Worm (Caenorhabditis elegans) whole organism, late embryonic: Measurements from ENCODE around the gene C30B5.17.
A peak's percentile ranks its signal among the peaks of the same experiment; 100 is the strongest.

Experiments
- C08G9.2 ChIP-seq: sonication (generic microtip); optimal IDR thresholded peaks from 2 replicates; lab custom pipeline; 2016; ENCODE audit warnings: mild to moderate bottlenecking, missing genetic modification characterization, moderate library complexity, missing compliant biosample characterization
- C38D4.7 ChIP-seq: fragments of 200-800 bp; sonication (Bioruptor generic); optimal IDR thresholded peaks from 2 replicates; lab custom pipeline; 2018; ENCODE audit warnings: mild to moderate bottlenecking, missing genetic modification characterization, moderate library complexity, missing compliant biosample characterization
- ama-1 ChIP-seq: fragments of 150-350 bp; optimal IDR thresholded peaks from 2 replicates; lab custom pipeline; 2014
- ceh-18 ChIP-seq: sonication (generic microtip); optimal IDR thresholded peaks from 2 replicates; lab custom pipeline; 2016; ENCODE audit warnings: missing genetic modification characterization, missing compliant biosample characterization
- ceh-19 ChIP-seq: fragments of 200-800 bp; sonication (Bioruptor generic); optimal IDR thresholded peaks from 2 replicates; lab custom pipeline; 2018; ENCODE audit warnings: mild to moderate bottlenecking, missing genetic modification characterization, missing compliant biosample characterization
- ceh-2 ChIP-seq: sonication (generic microtip); optimal IDR thresholded peaks from 2 replicates; lab custom pipeline; 2016; ENCODE audit warnings: missing genotype, missing genetic modification characterization, missing compliant biosample characterization
- ceh-34 ChIP-seq: sonication (generic microtip); optimal IDR thresholded peaks from 2 replicates; lab custom pipeline; 2016; ENCODE audit warnings: mild to moderate bottlenecking, missing genetic modification characterization, missing compliant biosample characterization
- ceh-45 ChIP-seq: fragments of 200-800 bp; sonication (Bioruptor generic); IDR thresholded peaks from 2 replicates; pipeline ENCODE4 v1.3.6; 2022; ENCODE audit warnings: missing genetic modification reagents, missing genetic modification characterization, missing compliant biosample characterization
- ceh-48 ChIP-seq: sonication (generic microtip); optimal IDR thresholded peaks from 2 replicates; lab custom pipeline; 2016; ENCODE audit warnings: missing genetic modification characterization, inconsistent platforms, missing compliant biosample characterization
- ceh-6 ChIP-seq: fragments of 200-800 bp; sonication (Bioruptor generic); optimal IDR thresholded peaks from 2 replicates; lab custom pipeline; 2018; ENCODE audit warnings: mild to moderate bottlenecking, missing genetic modification characterization, missing compliant biosample characterization
- ceh-9 ChIP-seq: sonication (generic microtip); optimal IDR thresholded peaks from 2 replicates; lab custom pipeline; 2016; ENCODE audit warnings: mild to moderate bottlenecking, missing genetic modification characterization, inconsistent platforms, missing compliant biosample characterization
- che-1 ChIP-seq: sonication (generic microtip); optimal IDR thresholded peaks from 2 replicates; lab custom pipeline; 2016; ENCODE audit warnings: mild to moderate bottlenecking, missing genetic modification characterization, missing compliant biosample characterization
- dmd-4 ChIP-seq: sonication (generic microtip); optimal IDR thresholded peaks from 2 replicates; lab custom pipeline; 2016; ENCODE audit warnings: borderline replicate concordance, missing genetic modification characterization, missing compliant biosample characterization
- dve-1 ChIP-seq: sonication (generic microtip); optimal IDR thresholded peaks from 2 replicates; lab custom pipeline; 2017; ENCODE audit warnings: antibody characterized with exemption, mild to moderate bottlenecking, missing genetic modification characterization, missing compliant biosample characterization
- ets-4 ChIP-seq: sonication (generic microtip); optimal IDR thresholded peaks from 2 replicates; lab custom pipeline; 2016; ENCODE audit warnings: missing genetic modification characterization, missing compliant biosample characterization
- fkh-10 ChIP-seq: fragments of 150-350 bp; optimal IDR thresholded peaks from 2 replicates; lab custom pipeline; 2014; ENCODE audit warnings: missing biosample characterization, missing genetic modification reagents, missing genetic modification characterization
- fkh-6 ChIP-seq: sonication (generic microtip); optimal IDR thresholded peaks from 2 replicates; lab custom pipeline; 2016; ENCODE audit warnings: missing genetic modification characterization, missing compliant biosample characterization
- hlh-30 ChIP-seq: sonication (generic microtip); optimal IDR thresholded peaks from 2 replicates; lab custom pipeline; 2017; ENCODE audit warnings: antibody characterized with exemption, missing genetic modification characterization, missing compliant biosample characterization; ENCODE audit not compliant: insufficient read depth
- lin-11 ChIP-seq: fragments of 200-800 bp; sonication (Bioruptor generic); optimal IDR thresholded peaks from 2 replicates; lab custom pipeline; 2018; ENCODE audit warnings: mild to moderate bottlenecking, missing genetic modification characterization, missing compliant biosample characterization
- nfya-1 ChIP-seq: sonication (generic microtip); optimal IDR thresholded peaks from 2 replicates; lab custom pipeline; 2017; ENCODE audit warnings: missing genetic modification characterization, mild to moderate bottlenecking, missing compliant biosample characterization, antibody characterized with exemption, moderate library complexity
- odd-2 ChIP-seq: sonication (generic microtip); optimal IDR thresholded peaks from 2 replicates; lab custom pipeline; 2017; ENCODE audit warnings: antibody characterized with exemption, mild to moderate bottlenecking, missing genetic modification characterization, missing compliant biosample characterization
- pag-3 ChIP-seq: sonication (generic microtip); optimal IDR thresholded peaks from 2 replicates; lab custom pipeline; 2016; ENCODE audit warnings: missing compliant biosample characterization, missing genetic modification characterization, borderline replicate concordance
- pha-2 ChIP-seq: sonication (generic microtip); optimal IDR thresholded peaks from 2 replicates; lab custom pipeline; 2017; ENCODE audit warnings: mild to moderate bottlenecking, missing genetic modification characterization, missing compliant biosample characterization
- pha-4 ChIP-seq: fragments of 150-350 bp; optimal IDR thresholded peaks from 2 replicates; lab custom pipeline; 2018; ENCODE audit warnings: missing biosample characterization, missing genetic modification reagents, missing genetic modification characterization
- ref-2 ChIP-seq: sonication (generic microtip); optimal IDR thresholded peaks from 2 replicates; lab custom pipeline; 2016; ENCODE audit warnings: missing genetic modification characterization, missing compliant biosample characterization
- rnt-1 ChIP-seq: sonication (generic microtip); optimal IDR thresholded peaks from 2 replicates; lab custom pipeline; 2016; ENCODE audit warnings: missing genetic modification characterization, missing compliant biosample characterization
- sdc-2 ChIP-seq: sonication (generic microtip); optimal IDR thresholded peaks from 2 replicates; lab custom pipeline; 2016; ENCODE audit warnings: missing genotype, missing genetic modification characterization, missing compliant biosample characterization
- sox-2 ChIP-seq: fragments of 200-800 bp; sonication (Bioruptor generic); IDR thresholded peaks from 2 replicates; pipeline ENCODE4 v1.3.6; 2022; ENCODE audit warnings: missing genetic modification reagents, missing genetic modification characterization, missing compliant biosample characterization
- sox-4 ChIP-seq: sonication (generic microtip); optimal IDR thresholded peaks from 2 replicates; lab custom pipeline; 2017; ENCODE audit warnings: mild to moderate bottlenecking, missing genetic modification characterization, inconsistent platforms, missing compliant biosample characterization
- syd-9 ChIP-seq: sonication (generic microtip); optimal IDR thresholded peaks from 2 replicates; lab custom pipeline; 2016; ENCODE audit warnings: mild to moderate bottlenecking, missing genetic modification characterization, moderate library complexity, missing compliant biosample characterization
- unc-3 ChIP-seq, 2 experiments: fragments of 200-800 bp in 1 of 2; sonication (Bioruptor generic) in 1 of 2; sonication (generic microtip) in 1 of 2; conservative IDR thresholded peaks in 1 of 2; optimal IDR thresholded peaks in 1 of 2; 2 replicates each; pipeline versions ENCODE4 v1.3.6 to Lab custom; 2016 to 2022; ENCODE audit warnings: missing compliant biosample characterization in 2 of 2, missing genetic modification characterization in 2 of 2, missing genetic modification reagents in 1 of 2
- unc-42 ChIP-seq: sonication (generic microtip); optimal IDR thresholded peaks from 2 replicates; lab custom pipeline; 2016; ENCODE audit warnings: missing genotype, missing genetic modification characterization, missing compliant biosample characterization
- unc-86 ChIP-seq: sonication (generic microtip); optimal IDR thresholded peaks from 2 replicates; lab custom pipeline; 2016; ENCODE audit warnings: missing genetic modification characterization, missing compliant biosample characterization
- zip-5 ChIP-seq: sonication (generic microtip); optimal IDR thresholded peaks from 2 replicates; lab custom pipeline; 2016; ENCODE audit warnings: missing genetic modification characterization, missing compliant biosample characterization
- ztf-16 ChIP-seq: sonication (generic microtip); optimal IDR thresholded peaks from 2 replicates; lab custom pipeline; 2017; ENCODE audit warnings: missing genetic modification characterization, missing compliant biosample characterization

Gene C30B5.17

ce11 chrII:6221470-6221869 lies 18.7 kb upstream of the C30B5.17 start:
- TF ChIP-seq ref-2, result no peak

- TF ChIP-seq ceh-18 (tag; lab: Kevin White, UChicago) (no peak), pha-2 (tag; lab: Kevin White, UChicago) (no peak), ceh-6 (GFP tag; lab: Kevin White, UChicago) (no peak), C38D4.7 (GFP tag; lab: Kevin White, UChicago) (no peak), fkh-6 (tag; lab: Kevin White, UChicago) (no peak), che-1 (tag; lab: Kevin White, UChicago) (no peak), ceh-48 (no peak), lin-11 (no peak), ama-1 (lab: Kevin White, UChicago) (no peak), dve-1 (tag; lab: Kevin White, UChicago) (no peak), ceh-19 (GFP tag; lab: Kevin White, UChicago) (no peak), ceh-45 (no peak), hlh-30 (tag; lab: Kevin White, UChicago) (no peak), fkh-10 (GFP tag; lab: Kevin White, UChicago) (no peak), pag-3 (no peak), ztf-16 (no peak)
Observed at ce11 chrII:6219346-6219745, 16.5 kb upstream of the C30B5.17 start, which contains the start of gene mks-2. Gene mks-2, minus strand, starts transcription at chrII:6219446.

- TF ChIP-seq C08G9.2 (tag; lab: Kevin White, UChicago) (no peak), sdc-2 (tag; lab: Kevin White, UChicago) (no peak), sox-4 (tag; lab: Kevin White, UChicago) (no peak), ceh-34 (tag; lab: Kevin White, UChicago) (no peak), ceh-2 (tag; lab: Kevin White, UChicago) (no peak), ceh-9 (tag; lab: Kevin White, UChicago) (no peak), nfya-1 (tag; lab: Kevin White, UChicago) (no peak), syd-9 (no peak), ama-1 (lab: Kevin White, UChicago) (no peak), unc-86 (tag; lab: Kevin White, UChicago) (no peak), rnt-1 (tag; lab: Kevin White, UChicago) (no peak), ceh-48 (no peak), lin-11 (no peak), ets-4 (tag; lab: Kevin White, UChicago) (no peak), pha-4 (tag; lab: Kevin White, UChicago) (no peak), zip-5 (tag; lab: Kevin White, UChicago) (no peak), ceh-18 (tag; lab: Kevin White, UChicago) (no peak)
- TF ChIP-seq, all 69 proteins: peak for 0
Observed at ce11 chrII:6208116-6208515, 5.3 kb upstream of the C30B5.17 start, which contains the start of gene daf-37. Gene daf-37, minus strand, starts transcription at chrII:6208216.

ce11 chrII:6207252-6207651 lies 4.4 kb upstream of the C30B5.17 start:
- TF ChIP-seq unc-42 (tag; lab: Kevin White, UChicago) (peak; percentile 52), ceh-45 (no peak)
- TF ChIP-seq, all 69 proteins: peak for 1

- TF ChIP-seq odd-2 (no peak), sdc-2 (tag; lab: Kevin White, UChicago) (no peak), dmd-4 (tag; lab: Kevin White, UChicago) (no peak), unc-3 (GFP tag; conservative IDR thresholded peaks at IDR 0.05; lab: Robert Waterston, UW) (no peak), unc-3 (tag; optimal IDR thresholded peaks at IDR 0.05; lab: Kevin White, UChicago) (no peak), ceh-19 (GFP tag; lab: Kevin White, UChicago) (no peak), sox-2 (GFP tag; lab: Robert Waterston, UW) (no peak), syd-9 (no peak)
Observed at ce11 chrII:6199010-6199409, 3.8 kb downstream of the C30B5.17 start.
